Worm (Caenorhabditis elegans): ENCODE results near the gene mdt-9.

- TF ChIP-seq pha-4 (tag; optimal IDR thresholded peaks at IDR 0.05) (no peak), lin-32 (GFP tag; optimal IDR thresholded peaks at IDR 0.05) (no peak)
Observed at ce11 chrIV:13353143-13353773, 32.9 kb upstream of the mdt-9 start, which contains the start of the genes rec-8 and mex-5.

Measured in whole organism, mixed stage, embryonic.